Worm (Caenorhabditis elegans): ENCODE measurements around the gene K11D12.14.

The K11D12.14 gene

DNA sequence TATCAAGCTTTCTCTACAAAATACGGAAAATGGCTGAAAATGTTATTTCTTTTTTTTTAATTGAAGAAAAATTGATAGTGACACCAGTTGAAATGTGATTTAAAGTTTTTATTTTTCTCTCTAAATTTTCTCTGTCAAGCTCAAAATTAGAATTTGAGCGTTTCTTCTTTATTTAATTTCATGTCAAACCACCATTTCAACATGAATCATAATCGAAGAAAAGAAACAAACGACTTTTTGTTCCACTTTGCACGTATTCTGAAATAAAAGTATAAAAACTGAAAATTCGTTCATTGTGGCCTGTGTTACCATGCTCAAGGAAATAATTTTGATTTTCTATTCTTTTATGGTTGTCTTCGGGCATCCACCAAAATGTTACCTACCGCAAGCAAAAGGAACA, 16.3 kb upstream of the K11D12.14 start, which contains the start of gene K11D12.13:
K11D12.13 (plus strand) TSS at position 301 of the 400 bp plus-strand sequence.
- TF ChIP-seq W03F9.2 (tag; optimal IDR thresholded peaks at IDR 0.05) (no peak), him-1 (tag; optimal IDR thresholded peaks at IDR 0.05) (no peak), dao-5 (tag; optimal IDR thresholded peaks at IDR 0.05) (no peak)

DNA sequence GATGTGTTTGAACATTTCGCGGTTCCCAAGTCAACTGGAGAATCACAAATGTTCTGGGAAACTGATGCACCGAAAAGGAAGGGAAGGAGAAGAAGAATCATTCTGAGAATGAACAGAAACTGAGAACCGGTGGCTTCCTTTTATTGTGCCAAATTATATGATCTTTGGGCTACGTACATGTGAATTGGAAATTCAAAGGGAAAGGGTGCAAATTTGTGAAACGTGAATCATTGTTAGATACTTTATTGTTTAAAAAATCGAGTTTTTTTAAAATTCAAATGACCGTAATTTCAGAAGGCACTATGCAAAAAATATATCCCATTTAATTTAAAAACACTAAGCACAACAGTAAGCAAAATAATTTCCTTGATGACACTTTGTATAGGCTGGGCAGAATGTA, 14.4 kb upstream of the K11D12.14 start, which contains the start of gene K11D12.6:
K11D12.6 (minus strand) TSS at position 101 of the 400 bp plus-strand sequence.
- TF ChIP-seq W03F9.2 (tag; optimal IDR thresholded peaks at IDR 0.05) (no peak), him-1 (tag; optimal IDR thresholded peaks at IDR 0.05) (no peak), dao-5 (tag; optimal IDR thresholded peaks at IDR 0.05) (no peak)

DNA sequence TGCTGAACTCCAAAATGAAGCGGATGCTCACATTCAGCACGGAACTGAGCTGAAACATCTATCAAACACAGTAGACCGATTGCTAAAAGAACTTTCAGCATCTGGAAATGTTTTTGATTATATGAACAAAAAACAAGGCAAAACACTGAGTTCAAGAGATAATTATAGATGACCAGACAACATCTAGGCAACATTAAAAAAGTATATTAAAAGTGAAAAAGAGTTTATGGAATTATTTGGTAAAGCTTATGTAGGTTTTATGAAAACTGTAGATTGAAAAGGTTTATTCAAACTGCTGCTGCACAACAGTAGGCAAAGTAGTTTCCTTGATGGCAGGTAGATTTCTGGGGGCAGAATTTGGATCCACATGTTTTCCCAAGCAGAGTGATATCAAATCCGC, 13.1 kb upstream of the K11D12.14 start, which contains the start of gene K11D12.7:
K11D12.7 (minus strand) TSS at position 101 of the 400 bp plus-strand sequence.
- TF ChIP-seq him-1 (tag; optimal IDR thresholded peaks at IDR 0.05): no peak
- TF ChIP-seq dao-5 (tag; optimal IDR thresholded peaks at IDR 0.05): no peak
- TF ChIP-seq W03F9.2 (tag; optimal IDR thresholded peaks at IDR 0.05): no peak

DNA sequence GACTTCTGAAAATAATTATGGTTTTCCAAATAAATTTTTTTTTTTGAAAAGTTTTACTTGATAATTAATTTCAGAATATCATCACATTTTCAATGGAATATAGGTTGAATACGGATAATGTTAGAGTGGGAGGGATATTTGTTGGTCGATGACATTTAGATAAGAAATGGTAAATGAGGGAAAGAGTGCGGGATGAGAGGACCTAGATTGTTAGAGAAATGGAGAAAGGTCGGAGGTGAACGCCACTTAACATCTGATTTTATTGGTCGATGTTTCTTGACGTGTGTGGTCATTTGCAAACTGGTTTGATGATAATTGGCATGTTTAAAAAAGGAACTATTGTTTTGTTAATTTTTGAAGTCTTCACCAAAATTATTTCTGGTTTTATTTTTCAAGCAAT, 11.0 kb upstream of the K11D12.14 start:
- no peak for TF ChIP-seq him-1 (tag; optimal IDR thresholded peaks at IDR 0.05)
- TF ChIP-seq dao-5 (tag; optimal IDR thresholded peaks at IDR 0.05): no peak

DNA sequence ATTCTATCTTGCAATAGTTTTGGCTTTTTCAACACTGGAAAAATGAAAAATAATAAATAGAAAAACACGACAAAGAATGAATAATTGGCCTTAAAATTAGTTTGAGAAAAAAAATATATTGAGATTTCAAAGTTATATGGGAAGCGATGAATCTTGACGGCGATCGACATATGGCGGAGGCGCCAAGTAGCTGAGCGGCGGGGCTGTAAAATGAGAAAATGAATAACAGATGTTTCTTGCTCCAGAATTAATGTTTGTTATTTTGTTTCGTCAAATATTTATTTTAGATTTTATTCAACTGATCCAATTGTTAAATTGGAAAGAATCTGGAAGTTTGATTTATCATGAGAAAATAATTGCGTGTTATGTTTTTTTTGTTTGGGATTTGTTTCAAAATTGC, 9.9 kb upstream of the K11D12.14 start, which contains the start of gene K11D12.11:
K11D12.11 (minus strand) TSS at position 42 of the 400 bp plus-strand sequence.
- TF ChIP-seq him-1 (tag; optimal IDR thresholded peaks at IDR 0.05): no peak
- TF ChIP-seq W03F9.2 (tag; optimal IDR thresholded peaks at IDR 0.05): no peak

DNA sequence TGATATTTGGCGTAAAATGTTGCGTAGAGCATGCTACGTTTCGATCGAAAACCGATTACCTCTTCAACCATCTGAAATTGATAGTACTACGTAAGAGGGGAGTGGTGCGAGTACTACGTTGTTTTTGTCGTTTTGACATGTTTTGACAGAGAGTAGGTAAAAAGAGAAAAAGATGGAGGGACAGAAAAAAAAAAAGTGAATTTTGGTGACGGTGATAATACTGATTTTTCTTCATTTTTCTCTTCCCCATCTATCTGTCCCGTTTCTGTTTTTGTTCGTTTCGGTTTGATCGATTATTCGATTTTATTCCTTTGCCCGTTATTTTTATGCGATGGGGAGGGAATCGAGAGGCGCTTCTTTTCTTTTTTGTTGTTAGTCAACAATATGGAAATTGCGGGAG, 8.5 kb upstream of the K11D12.14 start, which contains the start of gene K11D12.8:
K11D12.8 (minus strand) TSS at position 77 of the 400 bp plus-strand sequence.
- TF ChIP-seq him-1 (tag; optimal IDR thresholded peaks at IDR 0.05) (no peak), W03F9.2 (tag; optimal IDR thresholded peaks at IDR 0.05) (no peak), dao-5 (tag; optimal IDR thresholded peaks at IDR 0.05) (no peak)

DNA sequence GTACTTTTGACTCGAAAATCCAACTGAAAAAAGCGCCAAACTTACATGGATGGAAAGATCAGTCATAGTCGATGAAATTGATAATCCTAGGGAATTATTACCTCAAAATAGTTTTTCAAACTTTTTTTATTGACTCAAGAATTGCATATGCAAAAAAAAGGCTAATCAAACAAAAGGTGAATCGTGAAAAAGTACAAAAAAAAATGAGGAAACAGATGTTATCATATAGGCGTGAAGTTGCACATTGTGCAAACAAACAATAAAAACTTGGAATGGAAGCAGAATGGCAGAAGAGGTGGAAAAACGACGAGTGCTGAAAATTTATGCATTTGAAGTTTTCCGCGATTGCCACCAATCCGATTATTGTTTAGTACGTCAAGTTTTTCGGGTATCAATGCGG, 3.3 kb upstream of the K11D12.14 start, which contains the start of gene exc-14:
exc-14 (minus strand) TSS at position 101 of the 400 bp plus-strand sequence.
- TF ChIP-seq him-1 (tag; optimal IDR thresholded peaks at IDR 0.05) (no peak), dao-5 (tag; optimal IDR thresholded peaks at IDR 0.05) (no peak)

DNA sequence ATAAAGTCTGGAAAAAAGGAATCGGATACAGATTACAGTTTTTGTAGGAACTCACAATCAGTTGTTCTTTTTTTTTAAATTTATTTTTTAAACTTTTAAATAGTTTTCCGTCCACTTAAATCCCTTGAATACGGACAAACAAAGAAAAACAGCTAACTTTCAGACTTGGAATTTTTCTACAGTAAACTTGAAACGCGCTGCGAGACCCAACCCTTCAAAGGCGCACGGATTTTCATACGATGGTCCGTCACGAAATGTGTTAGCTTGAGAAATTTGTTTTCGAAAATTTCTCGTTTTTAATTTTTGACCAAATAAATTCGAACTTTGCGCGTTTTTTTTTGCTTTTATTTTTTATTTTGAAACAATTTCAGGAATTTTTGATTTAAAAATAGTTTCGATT, 2.9 kb upstream of the K11D12.14 start:
- no peak for TF ChIP-seq W03F9.2 (tag; optimal IDR thresholded peaks at IDR 0.05)
- TF ChIP-seq dao-5 (tag; optimal IDR thresholded peaks at IDR 0.05): no peak
- TF ChIP-seq him-1 (tag; optimal IDR thresholded peaks at IDR 0.05): no peak

DNA sequence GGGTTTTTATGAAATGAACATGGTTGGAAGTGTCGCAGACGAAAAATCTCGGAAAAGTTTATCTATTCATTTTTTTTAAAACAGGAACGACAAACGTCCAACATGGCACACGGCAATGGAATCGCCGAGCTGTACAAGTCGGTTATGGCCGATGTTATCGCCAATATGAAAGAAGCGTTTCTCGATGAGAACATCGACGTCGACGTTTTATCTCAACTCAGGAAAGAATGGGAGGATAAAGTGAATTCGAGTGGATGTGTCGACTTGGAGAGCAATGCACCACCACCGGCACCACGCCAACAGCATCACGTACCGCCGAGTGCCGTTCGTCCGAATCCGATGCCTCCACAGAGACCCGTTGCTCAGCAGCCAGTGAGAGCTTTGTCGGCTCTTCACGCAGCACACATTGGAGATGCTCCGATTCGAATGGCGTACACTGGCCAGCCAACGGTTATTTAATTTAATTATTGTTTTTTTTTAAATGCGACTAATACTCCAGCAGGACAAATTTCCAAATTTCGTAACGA, 700 bp downstream of the K11D12.14 start:
- TF ChIP-seq W03F9.2 (tag; optimal IDR thresholded peaks at IDR 0.05) (no peak), him-1 (tag; optimal IDR thresholded peaks at IDR 0.05) (no peak), dao-5 (tag; optimal IDR thresholded peaks at IDR 0.05) (no peak)

DNA sequence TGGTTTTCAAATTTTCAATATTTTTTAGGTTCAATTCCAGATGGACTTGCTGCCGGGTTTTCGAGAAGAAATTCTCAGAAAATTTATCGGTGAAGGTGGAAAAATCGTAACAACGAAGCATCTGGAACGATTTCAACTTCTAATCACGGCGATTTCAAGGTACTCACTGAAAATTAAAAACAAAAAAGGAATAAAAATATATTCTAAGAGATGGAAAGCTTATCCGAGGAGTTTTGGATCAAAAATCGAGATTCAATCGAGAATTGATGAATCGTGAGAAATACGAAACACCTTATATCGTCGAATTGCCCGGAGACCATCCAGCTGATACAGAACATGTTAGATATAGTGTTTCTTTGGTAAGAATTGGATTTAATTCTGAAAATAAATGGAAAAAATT, 2.8 kb downstream of the K11D12.14 start, which contains the start of gene K11D12.12:
K11D12.12 (plus strand) TSS at position 29 of the 400 bp plus-strand sequence.
- no peak for TF ChIP-seq dao-5 (tag; optimal IDR thresholded peaks at IDR 0.05)
- no peak for TF ChIP-seq W03F9.2 (tag; optimal IDR thresholded peaks at IDR 0.05)
- no peak for TF ChIP-seq him-1 (tag; optimal IDR thresholded peaks at IDR 0.05)

DNA sequence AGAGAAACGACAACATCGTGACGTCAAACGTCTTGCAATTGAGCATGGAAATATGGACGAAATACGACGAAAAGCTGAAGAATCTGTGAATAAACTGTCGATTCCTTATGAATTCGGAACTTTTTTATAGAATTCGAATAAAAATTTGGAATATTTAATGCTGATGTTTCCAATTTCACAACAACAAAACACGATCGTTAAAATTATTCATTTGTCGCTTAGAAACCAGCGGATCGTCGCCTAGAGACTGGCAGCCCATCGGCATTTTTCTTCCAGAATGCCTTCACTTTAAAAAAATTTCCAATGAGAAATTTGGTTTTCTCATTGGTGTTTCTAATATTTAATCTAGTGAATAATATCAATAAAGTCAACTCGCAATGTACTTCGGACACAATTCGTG, 3.9 kb downstream of the K11D12.14 start, which contains the start of gene cwp-4:
cwp-4 (plus strand) TSS at position 301 of the 400 bp plus-strand sequence.
- TF ChIP-seq him-1 (tag; optimal IDR thresholded peaks at IDR 0.05) (no peak), dao-5 (tag; optimal IDR thresholded peaks at IDR 0.05) (no peak), W03F9.2 (tag; optimal IDR thresholded peaks at IDR 0.05) (no peak)

DNA sequence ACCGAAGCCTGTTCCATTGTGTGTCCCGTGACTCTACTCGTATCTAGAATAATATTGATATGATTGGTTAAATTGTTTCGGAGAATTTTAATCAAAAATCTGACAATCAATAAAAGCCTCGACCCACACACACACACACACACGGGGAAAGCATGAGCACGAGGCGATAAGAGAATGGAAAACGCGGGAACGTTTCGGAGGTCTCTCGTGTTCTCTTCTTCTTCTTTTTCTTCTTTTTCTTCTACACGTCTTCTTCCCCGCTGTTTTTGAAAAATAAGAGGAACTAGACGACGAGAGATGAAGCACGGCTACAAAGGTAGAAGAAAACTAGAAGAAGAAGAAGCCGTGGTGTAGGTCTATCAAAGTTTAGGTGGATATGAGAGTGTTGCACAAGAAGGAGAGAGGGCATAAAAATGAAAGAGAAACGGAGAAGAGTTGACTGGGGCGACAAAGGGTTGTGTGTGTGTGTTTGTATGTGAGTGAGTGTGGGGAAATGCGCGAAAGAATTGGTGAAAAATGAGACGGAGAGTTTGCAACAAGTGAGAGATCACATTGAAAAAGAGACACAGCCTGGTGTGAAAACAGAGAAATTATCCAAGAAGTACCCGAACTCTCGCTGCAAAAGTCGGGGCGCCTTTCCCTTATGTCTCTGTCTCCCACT, 15.5 kb downstream of the K11D12.14 start, which contains the start of gene mlk-1:
mlk-1 (minus strand) TSS at position 51 of the 661 bp plus-strand sequence.
- TF ChIP-seq him-1 (tag; optimal IDR thresholded peaks at IDR 0.05) (peak; percentile 37), dao-5 (tag; optimal IDR thresholded peaks at IDR 0.05) (no peak)

DNA sequence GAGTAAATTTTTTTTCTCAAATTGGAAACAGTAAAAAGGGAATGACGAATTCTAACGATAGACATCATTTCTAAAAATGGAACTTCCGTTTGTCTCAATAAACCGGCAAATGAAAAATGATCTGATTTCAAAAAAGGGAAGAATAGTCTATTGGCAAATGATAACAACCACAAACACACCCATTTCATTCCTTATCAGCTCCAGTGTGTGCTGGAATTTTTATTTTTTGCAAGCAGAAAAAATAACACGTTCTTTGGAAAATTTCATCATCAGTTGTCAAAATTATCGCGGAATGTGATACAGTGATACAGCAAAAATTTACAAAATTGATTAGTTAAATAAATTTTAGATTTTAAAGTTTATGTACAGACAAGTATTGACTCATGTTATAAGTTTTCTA, 18.0 kb downstream of the K11D12.14 start:
- TF ChIP-seq him-1 (tag; optimal IDR thresholded peaks at IDR 0.05) (no peak), W03F9.2 (tag; optimal IDR thresholded peaks at IDR 0.05) (no peak), dao-5 (tag; optimal IDR thresholded peaks at IDR 0.05) (no peak)

DNA sequence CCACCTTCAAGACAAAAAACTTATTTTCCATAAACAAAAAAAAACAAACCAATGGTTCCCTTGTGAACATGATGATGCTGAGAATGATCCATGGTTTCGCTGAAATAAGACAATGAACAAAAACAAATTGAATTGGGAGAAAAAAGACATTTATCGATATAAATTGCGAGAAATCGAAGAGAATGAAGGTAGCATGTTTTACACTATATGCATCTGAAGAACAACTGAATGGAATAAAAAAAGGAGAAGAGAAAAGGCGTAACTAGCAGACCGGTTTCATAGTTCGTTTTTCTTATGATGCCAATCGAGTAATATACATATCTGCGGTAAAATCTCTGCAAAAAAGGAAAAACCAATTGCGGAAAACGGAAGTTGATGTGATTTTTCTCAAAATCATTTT, 20.0 kb downstream of the K11D12.14 start, which contains the start of gene Y58A7A.1:
Y58A7A.1 (minus strand) TSS at position 101 of the 400 bp plus-strand sequence.
- no peak for TF ChIP-seq dao-5 (tag; optimal IDR thresholded peaks at IDR 0.05)
- TF ChIP-seq him-1 (tag; optimal IDR thresholded peaks at IDR 0.05): no peak

Data from whole organism, L4/young adult.